Fruit fly (Drosophila melanogaster) whole organism, pupa: ENCODE results near the gene smp-30.

Experiments used
- CG14655 ChIP-seq: fragments of 200-800 bp; sonication (Bioruptor generic); optimal IDR thresholded peaks from 3 replicates; lab custom pipeline; 2017; ENCODE audit warnings: mild to moderate bottlenecking, missing biosample characterization, missing genetic modification reagents, missing genetic modification characterization
- CG17806 ChIP-seq: fragments of 200-800 bp; sonication (Bioruptor generic); optimal IDR thresholded peaks from 2 replicates; lab custom pipeline; 2018; ENCODE audit warnings: missing biosample characterization, mild to moderate bottlenecking, missing genetic modification characterization, moderate library complexity
- D1 ChIP-seq: fragments of 200-800 bp; sonication (Bioruptor generic); optimal IDR thresholded peaks from 2 replicates; lab custom pipeline; 2018; ENCODE audit warnings: missing biosample characterization, mild to moderate bottlenecking, missing genetic modification characterization, moderate library complexity
- Pif1B ChIP-seq: fragments of 200-800 bp; sonication (Bioruptor generic); optimal IDR thresholded peaks from 3 replicates; lab custom pipeline; 2016; ENCODE audit warnings: missing biosample characterization, missing genetic modification characterization
- Snoo ChIP-seq: fragments of 200-800 bp; sonication (Bioruptor generic); optimal IDR thresholded peaks from 3 replicates; lab custom pipeline; 2017; ENCODE audit warnings: missing biosample characterization, mild to moderate bottlenecking, missing genetic modification characterization, inconsistent platforms
- rn ChIP-seq: fragments of 200-800 bp; sonication (Bioruptor generic); IDR thresholded peaks from 2 replicates; pipeline ENCODE4 v1.3.6; 2022; ENCODE audit warnings: missing biosample characterization, missing genetic modification characterization

- TF ChIP-seq Snoo (tag; lab: Kevin White, UChicago) (no peak), D1 (tag; lab: Kevin White, UChicago) (peak; percentile 15), rn (no peak), Pif1B (GFP tag; lab: Kevin White, UChicago) (no peak), CG14655 (peak; percentile 40), CG17806 (tag; lab: Kevin White, UChicago) (peak; percentile 30)
These were observed 16.2 kb downstream of the smp-30 start for dm6 chr3R:14734623-14735392.
